Fruit fly (Drosophila melanogaster): ENCODE measurements around the gene CG15025.
A peak's percentile ranks its signal among the peaks of the same experiment; 100 is the strongest.

Gene CG15025

DNA sequence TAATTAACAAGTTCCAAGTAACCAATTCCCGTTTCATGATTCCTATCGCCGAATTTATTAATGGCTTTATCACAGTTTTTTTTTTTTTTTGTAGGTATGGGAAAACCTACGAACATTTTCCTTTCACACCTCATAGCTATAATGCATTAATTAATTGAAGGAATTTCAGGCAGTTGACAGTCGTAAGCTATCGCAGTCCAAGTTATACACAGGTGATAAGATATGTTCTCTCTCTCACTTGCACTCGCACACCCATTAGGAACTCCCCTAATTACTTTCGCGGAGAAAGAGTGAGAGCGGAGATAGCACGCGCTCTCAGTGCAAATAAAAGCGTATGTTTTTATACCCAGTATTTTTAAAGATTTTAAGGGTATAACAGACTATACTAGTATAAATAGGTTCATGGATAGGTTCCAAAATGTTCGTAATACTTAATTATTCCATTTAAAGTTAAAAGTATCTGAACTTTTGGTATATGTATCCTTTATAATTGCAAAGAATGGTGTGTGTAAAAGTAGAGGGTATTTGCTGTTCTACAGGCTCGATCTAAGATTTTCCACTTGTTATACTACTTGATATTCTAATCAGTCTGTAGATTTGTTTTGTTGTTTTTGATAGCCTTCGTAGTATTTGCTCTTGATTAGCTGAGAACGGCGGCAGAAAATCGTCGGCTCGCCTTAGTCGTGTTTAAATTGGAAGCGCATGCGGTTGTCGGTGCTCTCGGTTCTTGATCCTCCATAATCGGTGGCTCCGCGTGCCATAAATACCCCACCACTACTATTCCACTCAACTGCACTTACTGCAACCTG is 30.3 kb downstream of the CG15025 start, which contains the start of gene Dys (continued):
- TF ChIP-seq MTF-1 (GFP tag; optimal IDR thresholded peaks at IDR 0.05; ENCODE audit: borderline replicate concordance) (peak; percentile 50), btn (GFP tag; optimal IDR thresholded peaks at IDR 0.05) (peak; percentile 42), klu (GFP tag; IDR thresholded peaks at IDR 0.05) (no peak), E2f2 (GFP tag; IDR thresholded peaks at IDR 0.05) (no peak; the same call in 1 of the 2 replicates), repo (GFP tag; optimal IDR thresholded peaks at IDR 0.05) (peak; percentile 62), inv (GFP tag; IDR thresholded peaks at IDR 0.05; ENCODE audit: partially characterized antibody) (no peak), Dref (GFP tag; IDR thresholded peaks at IDR 0.05) (no peak), Fer2 (tag; optimal IDR thresholded peaks at IDR 0.05) (peak; percentile 84), stc (GFP tag; IDR thresholded peaks at IDR 0.05) (no peak; the same call in none of the 2 replicates), gem (tag; optimal IDR thresholded peaks at IDR 0.05) (peak; percentile 95), esg (GFP tag; conservative IDR thresholded peaks at IDR 0.05) (peak; percentile 79), CG16863 (GFP tag; optimal IDR thresholded peaks at IDR 0.05) (peak; percentile 79), Xrp1 (GFP tag; IDR thresholded peaks at IDR 0.05) (peak; percentile 90), bsh (GFP tag; optimal IDR thresholded peaks at IDR 0.05) (peak in 1 of 2 experiments; percentile 93), Pdp1 (GFP tag; optimal IDR thresholded peaks at IDR 0.05) (peak; percentile 81 to 84), tup (GFP tag; optimal IDR thresholded peaks at IDR 0.05) (peak; percentile 41), CG9932 (GFP tag; IDR thresholded peaks at IDR 0.05) (no peak; the same call in 1 of the 2 replicates), nerfin-2 (GFP tag; IDR thresholded peaks at IDR 0.05; ENCODE audit: partially characterized antibody) (no peak), ci (GFP tag; IDR thresholded peaks at IDR 0.05) (no peak; the same call in 2 of the 3 replicates), CG2120 (GFP tag; optimal IDR thresholded peaks at IDR 0.05) (peak; percentile 97), Deaf1 (tag; optimal IDR thresholded peaks at IDR 0.05) (peak; percentile 71), Asciz (GFP tag; optimal IDR thresholded peaks at IDR 0.05) (peak; percentile 80), sc (optimal IDR thresholded peaks at IDR 0.05) (no peak), sc (GFP tag; optimal IDR thresholded peaks at IDR 0.05) (peak; percentile 64), CG11696 (GFP tag; IDR thresholded peaks at IDR 0.05) (peak; percentile 71), CG10147 (GFP tag; optimal IDR thresholded peaks at IDR 0.05) (peak; percentile 75), CG3163 (GFP tag; optimal IDR thresholded peaks at IDR 0.05) (peak; percentile 45), prd (optimal IDR thresholded peaks at IDR 0.05) (no peak), prd (GFP tag; IDR thresholded peaks at IDR 0.05) (no peak; the same call in 2 of the 3 replicates), row (GFP tag; IDR thresholded peaks at IDR 0.05) (peak; percentile 95), CG2712 (tag; optimal IDR thresholded peaks at IDR 0.05) (peak; percentile 92), Sin3A (optimal IDR thresholded peaks at IDR 0.05) (no peak), CG7786 (GFP tag; optimal IDR thresholded peaks at IDR 0.05) (peak; percentile 92), cato (GFP tag; optimal IDR thresholded peaks at IDR 0.05; ENCODE audit: borderline replicate concordance) (peak; percentile 60), Rx (GFP tag; IDR thresholded peaks at IDR 0.05) (no peak), wek (GFP tag; optimal IDR thresholded peaks at IDR 0.05) (no peak), CG11695 (GFP tag; IDR thresholded peaks at IDR 0.05) (peak; percentile 80), Sox100B (GFP tag; optimal IDR thresholded peaks at IDR 0.05) (peak; percentile 79), CG4730 (GFP tag; IDR thresholded peaks at IDR 0.05) (peak; percentile 84), CG10267 (tag; optimal IDR thresholded peaks at IDR 0.05) (peak; percentile 76), H15 (GFP tag; IDR thresholded peaks at IDR 0.05) (peak; percentile 86), CG3995 (GFP tag; optimal IDR thresholded peaks at IDR 0.05) (peak; percentile 56), ranshi (GFP tag; IDR thresholded peaks at IDR 0.05) (no peak; the same call in 1 of the 2 replicates), Drgx (GFP tag; IDR thresholded peaks at IDR 0.05) (0 out of 2 replicates have a peak, but pooled peaks have one; percentile 37), Dp (GFP tag; optimal IDR thresholded peaks at IDR 0.05) (no peak), fd102C (GFP tag; optimal IDR thresholded peaks at IDR 0.05) (no peak), Myb (GFP tag; optimal IDR thresholded peaks at IDR 0.05) (peak; percentile 64), crp (GFP tag; optimal IDR thresholded peaks at IDR 0.05) (peak in 1 of 2 experiments; percentile 41), yki (optimal IDR thresholded peaks at IDR 0.05) (no peak), jing (GFP tag; optimal IDR thresholded peaks at IDR 0.05) (peak; percentile 79)

All from whole organism, embryonic.